Fruit fly (Drosophila melanogaster) whole organism, prepupa: ENCODE results near the gene Sp1.

ENCODE experiments used
- CG10669 ChIP-seq: fragments of 200-800 bp; sonication (Bioruptor generic); optimal IDR thresholded peaks from 3 replicates; lab custom pipeline; 2018; ENCODE audit warnings: missing biosample characterization, mild to moderate bottlenecking, missing genetic modification characterization, moderate library complexity
- CG3919 ChIP-seq: fragments of 200-800 bp; sonication (Bioruptor generic); optimal IDR thresholded peaks from 3 replicates; lab custom pipeline; 2016; ENCODE audit warnings: missing biosample characterization, missing genetic modification characterization
- CG6163 ChIP-seq: fragments of 200-800 bp; sonication (Bioruptor generic); IDR thresholded peaks from 3 replicates; pipeline ENCODE4 v1.3.6; 2022; ENCODE audit warnings: missing biosample characterization, missing genetic modification characterization
- CG8319 ChIP-seq: fragments of 200-800 bp; sonication (Bioruptor generic); optimal IDR thresholded peaks from 3 replicates; lab custom pipeline; 2016; ENCODE audit warnings: missing biosample characterization, missing genetic modification characterization
- Gug ChIP-seq: fragments of 200-800 bp; sonication (Bioruptor generic); IDR thresholded peaks from 2 replicates; pipeline ENCODE4 v1.3.6; 2022; ENCODE audit warnings: missing biosample characterization, missing genetic modification characterization
- Hr38 ChIP-seq: sonication (Bioruptor generic); optimal IDR thresholded peaks from 2 replicates; lab custom pipeline; 2016; ENCODE audit warnings: missing biosample characterization, missing genetic modification characterization
- Hr4 ChIP-seq: fragments of 200-800 bp; sonication (Bioruptor generic); optimal IDR thresholded peaks from 3 replicates; lab custom pipeline; 2016; ENCODE audit warnings: missing biosample characterization, missing genetic modification characterization
- Smox ChIP-seq: fragments of 200-800 bp; sonication (Bioruptor generic); optimal IDR thresholded peaks from 3 replicates; lab custom pipeline; 2016; ENCODE audit warnings: missing biosample characterization, missing genetic modification characterization
- Sox14 ChIP-seq: fragments of 200-800 bp; sonication (Bioruptor generic); optimal IDR thresholded peaks from 3 replicates; lab custom pipeline; 2016; ENCODE audit warnings: missing biosample characterization, missing genetic modification characterization
- lz ChIP-seq: fragments of 200-800 bp; sonication (Bioruptor generic); optimal IDR thresholded peaks from 3 replicates; lab custom pipeline; 2016; ENCODE audit warnings: missing biosample characterization, missing genetic modification characterization

DNA sequence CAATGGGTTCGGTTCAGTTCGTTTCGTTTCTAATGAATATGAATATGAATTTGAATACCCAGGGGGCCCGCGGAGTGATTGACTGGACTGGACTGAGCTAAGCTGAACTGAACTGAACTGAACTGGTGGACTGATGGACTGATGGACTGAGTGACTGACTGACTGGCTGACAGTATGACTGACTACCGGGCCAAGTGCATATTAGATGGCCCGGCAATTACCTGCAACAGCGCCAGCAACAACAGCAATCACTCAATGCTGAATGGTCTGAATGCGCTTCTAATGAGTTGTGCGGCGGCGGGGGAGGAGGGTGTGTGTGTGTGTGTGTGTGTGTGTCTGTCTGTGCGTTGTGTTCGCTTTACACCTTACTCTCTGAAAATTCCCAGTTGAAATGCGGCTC, 5.4 kb downstream of the Sp1 start:
- TF ChIP-seq CG6163 (no peak), CG3919 (GFP tag; lab: Kevin White, UChicago) (no peak), Hr38 (GFP tag; lab: Kevin White, UChicago) (no peak), CG10669 (no peak), Sox14 (no peak), Hr4 (GFP tag; lab: Kevin White, UChicago) (no peak), CG8319 (GFP tag; lab: Kevin White, UChicago) (no peak), Smox (GFP tag; lab: Kevin White, UChicago) (no peak), Gug (GFP tag; lab: Robert Waterston, UW) (no peak), lz (no peak)
